Fruit fly (Drosophila melanogaster) whole organism, prepupa: Measurements from ENCODE around the gene Sar1.

Experiments used
- CG4318 ChIP-seq: fragments of 200-800 bp; sonication (Bioruptor generic); optimal IDR thresholded peaks from 3 replicates; lab custom pipeline; 2017; ENCODE audit warnings: missing biosample characterization, mild to moderate bottlenecking, missing genetic modification characterization
- CG7368 ChIP-seq: fragments of 200-800 bp; sonication (Bioruptor generic); optimal IDR thresholded peaks from 3 replicates; lab custom pipeline; 2016; ENCODE audit warnings: missing biosample characterization, missing genetic modification characterization
- CG8632 ChIP-seq: fragments of 200-800 bp; sonication (Bioruptor generic); optimal IDR thresholded peaks from 3 replicates; lab custom pipeline; 2016; ENCODE audit warnings: missing biosample characterization, missing genetic modification characterization
- Eip75B ChIP-seq: fragments of 200-800 bp; sonication (Bioruptor generic); optimal IDR thresholded peaks from 3 replicates; lab custom pipeline; 2016; ENCODE audit warnings: missing biosample characterization, missing genetic modification characterization
- Gug ChIP-seq: fragments of 200-800 bp; sonication (Bioruptor generic); IDR thresholded peaks from 2 replicates; pipeline ENCODE4 v1.3.6; 2022; ENCODE audit warnings: missing biosample characterization, missing genetic modification characterization
- Hr39 ChIP-seq: fragments of 200-800 bp; sonication (Bioruptor generic); optimal IDR thresholded peaks from 2 replicates; lab custom pipeline; 2016; ENCODE audit warnings: missing biosample characterization, missing genetic modification characterization
- Sox102F ChIP-seq: fragments of 200-800 bp; sonication (Bioruptor generic); optimal IDR thresholded peaks from 2 replicates; lab custom pipeline; 2016; ENCODE audit warnings: missing biosample characterization, mild to moderate bottlenecking, missing genetic modification characterization
- achi ChIP-seq: fragments of 200-800 bp; sonication (Bioruptor generic); optimal IDR thresholded peaks from 3 replicates; lab custom pipeline; 2016; ENCODE audit warnings: missing biosample characterization, missing genetic modification characterization
- acj6 ChIP-seq: fragments of 200-800 bp; sonication (Bioruptor generic); optimal IDR thresholded peaks from 3 replicates; lab custom pipeline; 2016; ENCODE audit warnings: missing biosample characterization, missing genetic modification characterization
- eg ChIP-seq: fragments of 200-800 bp; sonication (Bioruptor generic); IDR thresholded peaks from 3 replicates; pipeline ENCODE4 v1.3.6; 2022; ENCODE audit warnings: missing biosample characterization, missing genetic modification characterization
- pdm3 ChIP-seq: fragments of 200-800 bp; sonication (Bioruptor generic); optimal IDR thresholded peaks from 3 replicates; lab custom pipeline; 2016; ENCODE audit warnings: missing biosample characterization, missing genetic modification characterization
- salr ChIP-seq, 2 experiments: fragments of 200-800 bp; sonication (Bioruptor generic); optimal IDR thresholded peaks; 3 replicates each; lab custom pipeline; 2016 to 2018; ENCODE audit warnings: missing biosample characterization in 2 of 2, missing genetic modification characterization in 2 of 2, mild to moderate bottlenecking in 1 of 2

dm6 chr3R:22394004-22394403 lies 37.5 kb downstream of the Sar1 start, which contains the start of gene CG13857:
- TF ChIP-seq eg (GFP tag; lab: Robert Waterston, UW), result no peak
- TF ChIP-seq Hr39, result no peak
- TF ChIP-seq Eip75B (GFP tag; lab: Kevin White, UChicago), result no peak
- TF ChIP-seq achi (GFP tag; lab: Kevin White, UChicago), result no peak
- no peak for TF ChIP-seq CG4318
- TF ChIP-seq CG8632 (GFP tag; lab: Kevin White, UChicago), result no peak
- no peak for TF ChIP-seq Sox102F (GFP tag; lab: Kevin White, UChicago)
- no peak for TF ChIP-seq salr (GFP tag; optimal IDR thresholded peaks at IDR 0.05; lab: Kevin White, UChicago)
- no peak for TF ChIP-seq pdm3 (GFP tag; lab: Kevin White, UChicago)
- TF ChIP-seq CG7368 (GFP tag; lab: Kevin White, UChicago), result no peak
- no peak for TF ChIP-seq acj6
- no peak for TF ChIP-seq Gug (GFP tag; lab: Robert Waterston, UW)
